Fruit fly (Drosophila melanogaster) whole organism, embryonic: ENCODE measurements around the gene CG6126.

Experiments used
- Asciz ChIP-seq: fragments of 200-800 bp; sonication (Bioruptor generic); optimal IDR thresholded peaks from 2 replicates; lab custom pipeline; 2017; ENCODE audit warnings: missing biosample characterization, mild to moderate bottlenecking, missing genetic modification characterization, missing genetic modification reagents
- Atf-2 ChIP-seq: fragments of 200-800 bp; sonication (Bioruptor generic); optimal IDR thresholded peaks from 2 replicates; lab custom pipeline; 2016; ENCODE audit warnings: missing biosample characterization, missing genetic modification characterization
- CG10462 ChIP-seq: fragments of 200-800 bp; sonication (Bioruptor generic); optimal IDR thresholded peaks from 2 replicates; lab custom pipeline; 2016; ENCODE audit warnings: missing biosample characterization, missing genetic modification characterization
- CG10543 ChIP-seq: fragments of 200-800 bp; sonication (Bioruptor generic); optimal IDR thresholded peaks from 3 replicates; lab custom pipeline; 2017; ENCODE audit warnings: missing biosample characterization, mild to moderate bottlenecking, missing genetic modification characterization, moderate library complexity
- CG12236 ChIP-seq: fragments of 200-800 bp; sonication (Bioruptor generic); optimal IDR thresholded peaks from 2 replicates; lab custom pipeline; 2016; ENCODE audit warnings: missing biosample characterization, missing genetic modification characterization
- CG1233 ChIP-seq: fragments of 200-800 bp; sonication (Bioruptor generic); optimal IDR thresholded peaks from 4 replicates; lab custom pipeline; 2018; ENCODE audit warnings: missing biosample characterization, mild to moderate bottlenecking, missing genetic modification characterization
- CG12659 ChIP-seq: fragments of 200-800 bp; sonication (Bioruptor generic); optimal IDR thresholded peaks from 3 replicates; lab custom pipeline; 2017; ENCODE audit warnings: mild to moderate bottlenecking, missing biosample characterization, missing genetic modification reagents, missing genetic modification characterization
- CG12744 ChIP-seq: fragments of 200-800 bp; sonication (Bioruptor generic); optimal IDR thresholded peaks from 2 replicates; lab custom pipeline; 2016; ENCODE audit warnings: missing biosample characterization, missing genetic modification characterization
- CG1602 ChIP-seq: fragments of 200-800 bp; sonication (Bioruptor generic); optimal IDR thresholded peaks from 3 replicates; lab custom pipeline; 2016; ENCODE audit warnings: missing biosample characterization, missing genetic modification characterization
- CG1603 ChIP-seq: fragments of 200-800 bp; sonication (Bioruptor generic); optimal IDR thresholded peaks from 2 replicates; lab custom pipeline; 2019; ENCODE audit warnings: missing biosample characterization, mild to moderate bottlenecking, missing genetic modification characterization, moderate library complexity
- CG16779 ChIP-seq: fragments of 200-800 bp; sonication (Bioruptor generic); IDR thresholded peaks from 2 replicates; pipeline ENCODE4 v1.3.6; 2022; ENCODE audit warnings: missing biosample characterization, missing genetic modification characterization
- CG17829 ChIP-seq: fragments of 200-800 bp; optimal IDR thresholded peaks from 2 replicates; lab custom pipeline; 2019; ENCODE audit warnings: missing biosample characterization, mild to moderate bottlenecking, missing genetic modification characterization, moderate library complexity
- CG18262 ChIP-seq: fragments of 200-800 bp; optimal IDR thresholded peaks from 3 replicates; lab custom pipeline; 2019; ENCODE audit warnings: missing biosample characterization, mild to moderate bottlenecking, missing genetic modification characterization, moderate library complexity
- CG2889 ChIP-seq: fragments of 200-800 bp; sonication (Bioruptor generic); IDR thresholded peaks from 3 replicates; pipeline ENCODE4 v1.3.6; 2022; ENCODE audit warnings: missing biosample characterization, missing genetic modification characterization
- CG30431 ChIP-seq: fragments of 200-800 bp; sonication (Bioruptor generic); optimal IDR thresholded peaks from 2 replicates; lab custom pipeline; 2017; ENCODE audit warnings: missing biosample characterization, missing genetic modification characterization
- CG3163 ChIP-seq: fragments of 200-800 bp; sonication (Bioruptor generic); optimal IDR thresholded peaks from 3 replicates; lab custom pipeline; 2016; ENCODE audit warnings: missing biosample characterization, missing genetic modification characterization
- CG3281 ChIP-seq: fragments of 200-800 bp; sonication (Bioruptor generic); optimal IDR thresholded peaks from 3 replicates; lab custom pipeline; 2017; ENCODE audit warnings: missing biosample characterization, mild to moderate bottlenecking, missing genetic modification characterization
- CG33213 ChIP-seq: fragments of 200-800 bp; sonication (Bioruptor generic); optimal IDR thresholded peaks from 3 replicates; lab custom pipeline; 2016; ENCODE audit warnings: missing biosample characterization, missing genetic modification characterization
- CG5180 ChIP-seq: fragments of 200-800 bp; sonication (Bioruptor generic); optimal IDR thresholded peaks from 3 replicates; lab custom pipeline; 2017; ENCODE audit warnings: missing biosample characterization, missing genetic modification characterization, mild to moderate bottlenecking, moderate library complexity, missing genetic modification reagents
- CG6272 ChIP-seq: fragments of 200-800 bp; sonication (Bioruptor generic); IDR thresholded peaks from 2 replicates; pipeline ENCODE4 v1.3.6; 2022; ENCODE audit warnings: missing biosample characterization, missing genetic modification characterization
- CG8290 ChIP-seq, 3 experiments: fragments of 200-800 bp; sonication (Bioruptor generic); optimal IDR thresholded peaks; 2 replicates each; lab custom pipeline; 2016 to 2019; ENCODE audit warnings: missing biosample characterization in 3 of 3, missing genetic modification characterization in 3 of 3, mild to moderate bottlenecking in 2 of 3, moderate library complexity in 1 of 3
- CTCF ChIP-seq: fragments of 200-800 bp; sonication (Bioruptor generic); optimal IDR thresholded peaks from 2 replicates; lab custom pipeline; 2017; ENCODE audit warnings: missing biosample characterization, mild to moderate bottlenecking, missing genetic modification characterization, moderate library complexity
- Dp ChIP-seq: fragments of 200-800 bp; sonication (Bioruptor generic); optimal IDR thresholded peaks from 2 replicates; lab custom pipeline; 2018; ENCODE audit warnings: missing biosample characterization, mild to moderate bottlenecking, missing genetic modification characterization, moderate library complexity
- Eip74EF ChIP-seq, 2 experiments: fragments of 200-800 bp in 1 of 2; fragments of >200 bp in 1 of 2; sonication (Bioruptor generic) in 1 of 2; optimal IDR thresholded peaks; 2 replicates each; lab custom pipeline; 2017 to 2019; ENCODE audit warnings: missing biosample characterization in 2 of 2, missing genetic modification characterization in 2 of 2, mild to moderate bottlenecking in 1 of 2, moderate library complexity in 1 of 2
- Ets97D ChIP-seq: fragments of 200-800 bp; sonication (Bioruptor generic); optimal IDR thresholded peaks from 3 replicates; lab custom pipeline; 2016; ENCODE audit warnings: missing biosample characterization, missing genetic modification characterization
- Fer3 ChIP-seq: fragments of 200-800 bp; sonication (Bioruptor generic); optimal IDR thresholded peaks from 2 replicates; lab custom pipeline; 2018; ENCODE audit warnings: missing biosample characterization, mild to moderate bottlenecking, missing genetic modification characterization, moderate library complexity
- HLH54F ChIP-seq: fragments of 200-800 bp; sonication (Bioruptor generic); optimal IDR thresholded peaks from 3 replicates; lab custom pipeline; 2016; ENCODE audit warnings: missing biosample characterization, missing genetic modification characterization
- Hey ChIP-seq: fragments of 200-800 bp; sonication (Bioruptor generic); optimal IDR thresholded peaks from 3 replicates; lab custom pipeline; 2018; ENCODE audit warnings: missing biosample characterization, mild to moderate bottlenecking, missing genetic modification characterization
- Hmr ChIP-seq: fragments of 200-800 bp; sonication (Bioruptor generic); optimal IDR thresholded peaks from 3 replicates; lab custom pipeline; 2017; ENCODE audit warnings: mild to moderate bottlenecking, missing biosample characterization, missing genetic modification reagents, missing genetic modification characterization
- Hr3 ChIP-seq: fragments of 200-800 bp; sonication (Bioruptor generic); optimal IDR thresholded peaks from 3 replicates; lab custom pipeline; 2016; ENCODE audit warnings: missing biosample characterization, missing genetic modification characterization
- Mad ChIP-seq: fragments of 200-800 bp; sonication (Bioruptor generic); optimal IDR thresholded peaks from 2 replicates; lab custom pipeline; 2016; ENCODE audit warnings: missing biosample characterization, missing genetic modification characterization
- Max ChIP-seq: fragments of 200-800 bp; sonication (Bioruptor generic); optimal IDR thresholded peaks from 2 replicates; lab custom pipeline; 2016; ENCODE audit warnings: missing biosample characterization, mild to moderate bottlenecking, missing genetic modification characterization
- NC2α ChIP-seq: fragments of 200-800 bp; sonication (Bioruptor generic); optimal IDR thresholded peaks from 2 replicates; lab custom pipeline; 2016; ENCODE audit warnings: missing biosample characterization, missing genetic modification characterization
- NK7.1 ChIP-seq: fragments of 200-800 bp; sonication (Bioruptor generic); optimal IDR thresholded peaks from 3 replicates; lab custom pipeline; 2016; ENCODE audit warnings: missing biosample characterization, missing genetic modification characterization
- Trl ChIP-seq, 3 experiments: fragments of >200 bp in 2 of 3; fragments of 200-800 bp in 1 of 3; sonication (Bioruptor generic) in 1 of 3; optimal IDR thresholded peaks; 2 replicates in 1 of 3; 3 replicates in 2 of 3; lab custom pipeline; 2016 to 2017; ENCODE audit warnings: missing biosample characterization in 1 of 3, missing genetic modification characterization in 1 of 3
- ab ChIP-seq: fragments of 200-800 bp; sonication (Bioruptor generic); optimal IDR thresholded peaks from 2 replicates; lab custom pipeline; 2016; ENCODE audit warnings: missing biosample characterization, missing genetic modification characterization
- ase ChIP-seq: fragments of 200-800 bp; sonication (Bioruptor generic); IDR thresholded peaks from 3 replicates; pipeline ENCODE4 v1.3.6; 2022; ENCODE audit warnings: missing biosample characterization, missing genetic modification characterization
- croc ChIP-seq: fragments of 200-800 bp; sonication (Bioruptor generic); conservative IDR thresholded peaks from 3 replicates; pipeline ENCODE4 v1.3.6; 2022; ENCODE audit warnings: missing biosample characterization, missing genetic modification characterization
- cwo ChIP-seq: fragments of 200-800 bp; sonication (Bioruptor generic); optimal IDR thresholded peaks from 3 replicates; lab custom pipeline; 2017; ENCODE audit warnings: missing biosample characterization, missing genetic modification characterization, mild to moderate bottlenecking, moderate library complexity, missing genetic modification reagents
- dpn ChIP-seq, 2 experiments: fragments of 200-800 bp; sonication (Bioruptor generic); optimal IDR thresholded peaks; 3 replicates each; lab custom pipeline; 2016; ENCODE audit warnings: missing biosample characterization in 2 of 2, missing genetic modification characterization in 2 of 2
- ftz-f1 ChIP-seq: fragments of 200-800 bp; sonication (Bioruptor generic); optimal IDR thresholded peaks from 2 replicates; lab custom pipeline; 2016; ENCODE audit warnings: missing biosample characterization, missing genetic modification characterization
- fu2 ChIP-seq: fragments of 200-800 bp; sonication (Bioruptor generic); optimal IDR thresholded peaks from 2 replicates; lab custom pipeline; 2016; ENCODE audit warnings: missing biosample characterization, missing genetic modification characterization
- gcm ChIP-seq: fragments of 200-800 bp; sonication (Bioruptor generic); optimal IDR thresholded peaks from 2 replicates; lab custom pipeline; 2019; ENCODE audit warnings: missing biosample characterization, mild to moderate bottlenecking, missing genetic modification characterization, moderate library complexity
- gcm2 ChIP-seq: fragments of 200-800 bp; sonication (Bioruptor generic); optimal IDR thresholded peaks from 2 replicates; lab custom pipeline; 2016; ENCODE audit warnings: missing biosample characterization, missing genetic modification characterization
- gt ChIP-seq: fragments of 200-800 bp; sonication (Bioruptor generic); IDR thresholded peaks from 2 replicates; pipeline ENCODE4 v1.3.6; 2022; ENCODE audit warnings: missing biosample characterization, missing genetic modification characterization
- lov ChIP-seq, 2 experiments: fragments of 200-800 bp in 1 of 2; fragments of >200 bp in 1 of 2; sonication (Bioruptor generic) in 1 of 2; IDR thresholded peaks in 1 of 2; optimal IDR thresholded peaks in 1 of 2; 2 replicates in 1 of 2; 3 replicates in 1 of 2; pipeline versions ENCODE4 v1.3.6 to Lab custom; 2017 to 2022; ENCODE audit warnings: missing biosample characterization in 1 of 2, missing genetic modification characterization in 1 of 2
- mirr ChIP-seq: fragments of 200-800 bp; sonication (Bioruptor generic); optimal IDR thresholded peaks from 3 replicates; lab custom pipeline; 2018; ENCODE audit warnings: missing biosample characterization, mild to moderate bottlenecking, missing genetic modification characterization
- otp ChIP-seq: fragments of 200-800 bp; sonication (Bioruptor generic); IDR thresholded peaks from 3 replicates; pipeline ENCODE4, ENCODE4 v1.3.6; 2022; ENCODE audit warnings: missing biosample characterization, missing genetic modification characterization
- twi ChIP-seq: fragments of 200-800 bp; optimal IDR thresholded peaks from 2 replicates; lab custom pipeline; 2019; ENCODE audit warnings: missing biosample characterization, mild to moderate bottlenecking, missing genetic modification characterization, moderate library complexity

The CG6126 gene

dm6 chr3R:16241102-16241779, 38.4 kb upstream of the CG6126 start (continued):
- TF ChIP-seq Hmr (peak; percentile 77), HLH54F (no peak), CG5180 (GFP tag; lab: Kevin White, UChicago) (peak; percentile 95), CG3281 (GFP tag; lab: Kevin White, UChicago) (no peak), lov (optimal IDR thresholded peaks at IDR 0.05; lab: Kevin White, UChicago) (no peak), lov (GFP tag; IDR thresholded peaks at IDR 0.05; lab: Robert Waterston, UW) (no peak), CG17829 (tag; lab: Kevin White, UChicago) (peak; percentile 47), CG33213 (GFP tag; lab: Kevin White, UChicago) (peak; percentile 8), CTCF (GFP tag; lab: Kevin White, UChicago) (peak; percentile 17), CG16779 (no peak), NC2α (no peak), ftz-f1 (GFP tag; lab: Kevin White, UChicago) (peak; percentile 88), fu2 (GFP tag; lab: Kevin White, UChicago) (no peak), CG6272 (GFP tag; lab: Robert Waterston, UW) (0 out of 2 replicates have a peak, but pooled peaks have one; percentile 28), cwo (GFP tag; lab: Kevin White, UChicago) (peak; percentile 83), croc (GFP tag; lab: Robert Waterston, UW) (no peak), Hey (tag; lab: Kevin White, UChicago) (peak; percentile 59), ab (GFP tag; lab: Kevin White, UChicago) (peak; percentile 51), CG2889 (no peak), Asciz (GFP tag; lab: Kevin White, UChicago) (no peak), Hr3 (no peak), gcm (peak; percentile 32), Eip74EF (GFP tag; optimal IDR thresholded peaks at IDR 0.05; lab: Kevin White, UChicago) (peak in 1 of 2 experiments; percentile 8), Dp (GFP tag; lab: Kevin White, UChicago) (no peak), CG1233 (GFP tag; lab: Kevin White, UChicago) (peak; percentile 17), Trl (optimal IDR thresholded peaks at IDR 0.05; lab: Kevin White, UChicago) (peak; percentile 85 to 92), Trl (GFP tag; optimal IDR thresholded peaks at IDR 0.05; lab: Kevin White, UChicago) (no peak), Ets97D (GFP tag; lab: Kevin White, UChicago) (no peak), Fer3 (tag; lab: Kevin White, UChicago) (peak; percentile 16), CG3163 (GFP tag; lab: Kevin White, UChicago) (peak; percentile 78), CG12236 (no peak), NK7.1 (peak; percentile 33), CG30431 (GFP tag; lab: Kevin White, UChicago) (no peak), mirr (GFP tag; lab: Kevin White, UChicago) (peak; percentile 84), CG12744 (GFP tag; lab: Kevin White, UChicago) (no peak), CG1602 (peak; percentile 32), dpn (GFP tag; optimal IDR thresholded peaks at IDR 0.05; lab: Kevin White, UChicago) (peak in 1 of 2 experiments; percentile 31), ase (no peak), gt (GFP tag; lab: Robert Waterston, UW) (no peak), CG10462 (peak; percentile 87), twi (tag; lab: Kevin White, UChicago) (peak; percentile 84), CG8290 (GFP tag; optimal IDR thresholded peaks at IDR 0.05; lab: Kevin White, UChicago) (peak; percentile 45), CG8290 (tag; optimal IDR thresholded peaks at IDR 0.05; lab: Kevin White, UChicago) (peak; percentile 22 to 90), CG18262 (peak; percentile 87), Max (GFP tag; lab: Kevin White, UChicago) (no peak), otp (GFP tag; lab: Robert Waterston, UW) (no peak), gcm2 (GFP tag; lab: Kevin White, UChicago) (peak; percentile 30), CG1603 (tag; lab: Kevin White, UChicago) (peak; percentile 43), Atf-2 (GFP tag; lab: Kevin White, UChicago) (no peak), CG12659 (GFP tag; lab: Kevin White, UChicago) (peak; percentile 29), CG10543 (GFP tag; lab: Kevin White, UChicago) (peak; percentile 99), Mad (GFP tag; lab: Kevin White, UChicago) (peak; percentile 30)
